Worm (Caenorhabditis elegans): ENCODE measurements around the gene F20C5.7.

DNA sequence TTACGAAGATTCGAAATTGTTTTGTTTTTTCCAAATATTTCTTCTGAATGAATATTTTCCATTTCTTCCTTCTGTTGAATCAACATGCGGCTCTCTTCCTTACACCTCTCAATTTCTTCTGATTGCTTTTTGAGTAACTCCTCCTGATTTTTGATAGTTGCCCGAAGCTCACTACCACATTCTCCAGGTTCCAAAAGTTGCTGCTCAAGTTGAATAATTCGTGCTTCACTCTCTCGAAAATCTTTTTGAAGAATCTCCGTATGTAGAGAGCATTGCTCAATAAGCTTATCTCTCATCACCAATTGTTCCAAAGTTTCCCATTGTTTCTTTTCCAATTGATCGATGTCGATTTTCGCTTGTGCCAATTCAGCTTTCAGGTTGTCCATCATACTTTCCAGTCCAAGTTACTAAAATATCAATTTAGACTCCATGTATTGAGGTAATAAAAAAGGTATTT, 27.3 kb upstream of the F20C5.7 start, which contains the start of gene F20C5.6:
- TF ChIP-seq snpc-4 (tag; optimal IDR thresholded peaks at IDR 0.05) (no peak), nhr-76 (tag; optimal IDR thresholded peaks at IDR 0.05) (no peak), mls-2 (tag; optimal IDR thresholded peaks at IDR 0.05) (no peak)

Data from whole organism, mixed stage, embryonic.